Worm (Caenorhabditis elegans) whole organism, L1 larva: ENCODE measurements around the gene cyp-13A10.

Experiments
- aly-2 ChIP-seq: fragments of 150-350 bp; optimal IDR thresholded peaks from 2 replicates; lab custom pipeline; 2014; ENCODE audit warnings: missing biosample characterization, missing genetic modification characterization
- dsc-1 ChIP-seq: sonication (generic microtip); optimal IDR thresholded peaks from 2 replicates; lab custom pipeline; 2016; ENCODE audit warnings: mild to moderate bottlenecking, missing genetic modification characterization, missing compliant biosample characterization
- jun-1 ChIP-seq: fragments of 150-350 bp; optimal IDR thresholded peaks from 2 replicates; lab custom pipeline; 2014; ENCODE audit warnings: missing biosample characterization, missing genetic modification reagents, missing genetic modification characterization
- lin-13 ChIP-seq: fragments of 150-350 bp; optimal IDR thresholded peaks from 2 replicates; lab custom pipeline; 2014; ENCODE audit warnings: missing biosample characterization, missing genetic modification reagents, missing genetic modification characterization
- lin-35 ChIP-seq, 2 experiments: fragments of 150-350 bp; optimal IDR thresholded peaks; 2 replicates each; lab custom pipeline; 2014; ENCODE audit warnings: missing biosample characterization in 2 of 2, missing genetic modification characterization in 2 of 2, missing genetic modification reagents in 2 of 2
- lin-39 ChIP-seq: fragments of 150-350 bp; optimal IDR thresholded peaks from 2 replicates; lab custom pipeline; 2014; ENCODE audit warnings: missing biosample characterization, missing genetic modification reagents, missing genetic modification characterization
- nhr-237 ChIP-seq: fragments of 150-350 bp; optimal IDR thresholded peaks from 2 replicates; lab custom pipeline; 2014; ENCODE audit warnings: missing biosample characterization, missing genetic modification characterization
- nhr-77 ChIP-seq: fragments of 150-350 bp; optimal IDR thresholded peaks from 2 replicates; lab custom pipeline; 2014; ENCODE audit warnings: missing biosample characterization, missing genetic modification characterization
- nhr-90 ChIP-seq: sonication (generic microtip); optimal IDR thresholded peaks from 2 replicates; lab custom pipeline; 2016; ENCODE audit warnings: mild to moderate bottlenecking, missing genetic modification characterization, missing compliant biosample characterization; ENCODE audit not compliant: poor library complexity
- pag-3 ChIP-seq: sonication (generic microtip); optimal IDR thresholded peaks from 2 replicates; lab custom pipeline; 2017; ENCODE audit warnings: missing genetic modification characterization, mild to moderate bottlenecking, missing compliant biosample characterization, antibody characterized with exemption, borderline replicate concordance; ENCODE audit not compliant: insufficient read depth
- snu-23 ChIP-seq: sonication (generic microtip); optimal IDR thresholded peaks from 2 replicates; lab custom pipeline; 2016; ENCODE audit warnings: missing genetic modification characterization, missing compliant biosample characterization
- tbx-2 ChIP-seq: sonication (generic microtip); optimal IDR thresholded peaks from 2 replicates; lab custom pipeline; 2016; ENCODE audit warnings: missing genetic modification characterization, missing compliant biosample characterization
- unc-62 ChIP-seq: fragments of 150-350 bp; optimal IDR thresholded peaks from 2 replicates; lab custom pipeline; 2014; ENCODE audit warnings: missing biosample characterization, missing genetic modification reagents, missing genetic modification characterization
- ztf-4 ChIP-seq: fragments of 150-350 bp; optimal IDR thresholded peaks from 2 replicates; lab custom pipeline; 2014; ENCODE audit warnings: missing biosample characterization, missing genetic modification characterization

DNA sequence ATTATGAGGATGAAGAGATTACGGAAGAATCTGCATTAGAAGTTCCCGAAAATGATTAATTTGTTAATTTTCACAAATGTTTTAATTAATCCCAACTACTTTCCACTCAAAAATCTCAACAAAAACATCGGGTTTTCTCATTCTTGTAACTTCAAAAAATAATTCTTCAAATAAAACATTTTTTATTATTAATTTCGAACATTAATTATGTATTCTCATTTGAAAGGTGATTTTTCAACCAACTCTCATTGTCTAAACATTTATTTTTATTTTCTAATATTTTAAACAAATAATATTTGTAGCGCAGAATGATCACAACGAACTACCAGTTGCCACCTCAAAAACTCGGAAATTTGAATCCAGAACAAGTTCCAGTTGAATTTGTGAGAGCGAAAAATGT is 8.6 kb upstream of the cyp-13A10 start, which contains the start of gene ZK1320.7:
- TF ChIP-seq nhr-237 (tag; lab: Kevin White, UChicago) (no peak), pag-3 (tag; lab: Kevin White, UChicago) (no peak), dsc-1 (no peak), ztf-4 (tag; lab: Kevin White, UChicago) (no peak), snu-23 (GFP tag; lab: Kevin White, UChicago) (no peak), lin-35 (GFP tag; optimal IDR thresholded peaks at IDR 0.05; lab: Kevin White, UChicago) (no peak), nhr-90 (no peak), nhr-77 (no peak), jun-1 (tag; lab: Kevin White, UChicago) (no peak), lin-39 (tag; lab: Kevin White, UChicago) (no peak), unc-62 (GFP tag; lab: Kevin White, UChicago) (no peak), aly-2 (tag; lab: Kevin White, UChicago) (no peak), lin-13 (GFP tag; lab: Kevin White, UChicago) (no peak), tbx-2 (tag; lab: Kevin White, UChicago) (no peak)
